Fruit fly (Drosophila melanogaster) whole organism: ENCODE measurements around the gene ebo.

ENCODE experiments used
- CG8478 ChIP-seq: fragments of >200 bp; optimal IDR thresholded peaks from 2 replicates; lab custom pipeline; 2018; ENCODE audit warnings: inconsistent platforms
- Dll ChIP-seq: fragments of >200 bp; optimal IDR thresholded peaks from 2 replicates; lab custom pipeline; 2017
- EcR ChIP-seq, 2 experiments: fragments of >200 bp; optimal IDR thresholded peaks; 2 replicates each; lab custom pipeline; 2017; ENCODE audit warnings: missing biosample characterization in 2 of 2, missing genetic modification characterization in 2 of 2, missing genetic modification reagents in 2 of 2
- pan ChIP-seq: fragments of >200 bp; optimal IDR thresholded peaks from 2 replicates; lab custom pipeline; 2017
- psq ChIP-seq: fragments of >200 bp; optimal IDR thresholded peaks from 2 replicates; lab custom pipeline; 2017
- usp ChIP-seq: fragments of >200 bp; optimal IDR thresholded peaks from 2 replicates; lab custom pipeline; 2017; ENCODE audit warnings: missing biosample characterization, missing genetic modification characterization, mixed read lengths

The ebo gene

DNA sequence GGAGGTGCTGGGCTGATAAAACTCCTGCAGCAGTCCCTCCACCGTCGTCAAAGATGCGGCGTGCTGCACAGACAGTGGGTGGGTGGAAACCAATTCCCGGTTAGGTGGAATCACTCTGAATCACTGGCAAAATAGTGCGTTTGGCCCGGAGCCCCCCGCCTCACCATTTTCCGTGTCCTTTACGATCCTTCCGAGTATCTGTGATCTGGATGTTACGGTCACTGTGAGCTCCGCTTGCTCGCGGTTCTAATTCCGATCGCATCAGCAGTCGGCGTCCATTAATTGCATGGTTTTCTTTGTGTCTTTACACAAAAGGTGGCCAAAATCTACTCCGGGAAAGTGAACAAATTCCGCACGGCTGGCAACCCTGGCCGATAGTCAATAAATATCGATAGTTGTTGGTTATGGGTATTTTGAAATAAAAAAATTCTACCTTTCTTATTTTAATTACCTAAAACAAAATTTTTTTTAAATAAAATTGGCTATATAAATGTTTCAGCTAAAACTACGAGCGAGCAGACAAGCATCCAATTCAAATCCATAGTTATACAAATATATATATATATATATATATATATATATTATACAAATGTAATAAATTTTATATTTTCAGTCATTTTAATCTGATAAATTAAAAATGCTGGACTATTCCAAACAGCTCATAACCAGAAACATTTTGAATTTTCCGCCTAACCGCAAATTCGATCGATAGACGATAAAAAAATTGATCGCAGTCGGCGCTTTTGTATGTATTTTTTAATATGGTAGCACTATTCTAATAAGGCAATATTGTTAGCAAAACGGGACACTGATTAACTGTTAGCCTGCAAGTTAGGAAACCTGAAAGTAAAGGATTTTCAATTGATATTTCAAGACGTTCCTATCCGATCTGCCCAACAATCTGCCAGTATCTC is at the start of gene ebo, which contains the start of gene CG13373:
Gene ebo (minus strand): TSS at position 350 of the 914 bp plus-strand sequence.
Gene CG13373 (plus strand): TSS at position 755 of the 914 bp plus-strand sequence.
- TF ChIP-seq CG8478 (no peak), EcR (GFP tag; optimal IDR thresholded peaks at IDR 0.05; lab: Kevin White, UChicago) (no peak), pan (lab: Kevin White, UChicago) (no peak), usp (GFP tag; lab: Kevin White, UChicago) (no peak), psq (lab: Kevin White, UChicago) (no peak), Dll (lab: Kevin White, UChicago) (no peak)

DNA sequence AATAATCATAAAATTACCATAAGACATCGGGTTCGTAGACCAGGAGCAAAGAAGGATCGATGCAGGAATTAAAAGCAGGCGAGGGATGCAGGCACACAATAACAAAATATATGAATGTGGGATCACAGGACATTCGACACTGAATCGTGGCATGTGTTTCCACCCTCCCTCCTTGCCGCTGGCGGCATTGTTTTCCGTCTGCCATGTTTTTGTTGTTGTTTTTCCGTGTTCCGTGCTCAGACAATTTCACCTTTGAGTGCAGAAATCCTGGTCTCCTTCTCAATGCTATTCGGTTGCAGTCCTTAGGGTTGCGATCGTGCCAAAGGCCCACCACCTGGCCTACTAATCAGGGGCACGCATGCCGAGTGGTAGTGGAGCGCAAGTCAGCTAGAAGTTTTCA is 49.2 kb upstream of the ebo start:
- TF ChIP-seq usp (GFP tag; lab: Kevin White, UChicago): no peak
- TF ChIP-seq EcR (GFP tag; optimal IDR thresholded peaks at IDR 0.05; lab: Kevin White, UChicago): no peak
- TF ChIP-seq CG8478: no peak
- TF ChIP-seq Dll (lab: Kevin White, UChicago): no peak

- TF ChIP-seq CG8478 (no peak), EcR (GFP tag; optimal IDR thresholded peaks at IDR 0.05; lab: Kevin White, UChicago) (no peak), usp (GFP tag; lab: Kevin White, UChicago) (no peak), Dll (lab: Kevin White, UChicago) (no peak), pan (lab: Kevin White, UChicago) (no peak), psq (lab: Kevin White, UChicago) (no peak)
Measured at dm6 chrX:524331-524730, 48.0 kb upstream of the ebo start.

dm6 chrX:523179-523851 is 46.9 kb upstream of the ebo start, which contains the start of gene elav:
Gene elav (minus strand): TSS chrX:523226.
- TF ChIP-seq Dll (lab: Kevin White, UChicago) (peak; percentile 67), CG8478 (no peak), usp (GFP tag; lab: Kevin White, UChicago) (no peak), psq (lab: Kevin White, UChicago) (no peak), EcR (GFP tag; optimal IDR thresholded peaks at IDR 0.05; lab: Kevin White, UChicago) (no peak), pan (lab: Kevin White, UChicago) (no peak)

DNA sequence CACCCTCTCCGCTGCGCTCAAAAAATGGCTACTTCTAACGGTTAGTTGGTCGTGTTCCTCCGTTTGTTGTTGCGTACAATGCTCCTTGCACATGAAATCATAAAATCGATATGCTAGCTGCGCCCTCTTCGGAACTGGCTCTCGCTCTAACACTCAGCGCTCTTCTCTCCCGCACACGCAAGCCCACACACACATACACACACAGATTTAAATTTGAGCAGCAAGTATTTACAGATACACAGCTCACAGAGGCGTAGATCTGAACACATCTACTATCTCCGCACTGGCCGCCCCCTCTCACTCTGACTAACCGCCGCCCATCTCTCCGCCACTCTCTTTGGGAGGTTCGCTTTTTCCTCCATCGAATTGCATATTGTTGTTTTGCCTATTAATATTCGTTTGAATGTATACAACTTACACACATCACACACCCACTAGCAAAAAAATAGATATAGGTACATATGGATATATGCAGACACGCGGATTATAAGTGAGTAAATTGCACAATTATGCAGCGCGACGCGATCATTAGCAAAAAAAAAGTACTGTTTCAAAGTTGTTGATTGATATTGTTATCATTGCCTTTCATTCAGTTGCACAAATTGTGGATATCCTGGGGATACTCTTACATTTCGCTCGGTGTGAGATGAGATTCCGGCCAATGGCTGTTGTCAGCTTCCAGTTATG is 46.1 kb upstream of the ebo start:
- TF ChIP-seq EcR (GFP tag; optimal IDR thresholded peaks at IDR 0.05; lab: Kevin White, UChicago): peak in 1 of 2 experiments; percentile 63
- peak; percentile 44 for TF ChIP-seq Dll (lab: Kevin White, UChicago)
- no peak for TF ChIP-seq pan (lab: Kevin White, UChicago)
- no peak for TF ChIP-seq usp (GFP tag; lab: Kevin White, UChicago)

- TF ChIP-seq usp (GFP tag; lab: Kevin White, UChicago) (no peak), Dll (lab: Kevin White, UChicago) (no peak), EcR (GFP tag; optimal IDR thresholded peaks at IDR 0.05; lab: Kevin White, UChicago) (no peak), CG8478 (no peak), pan (lab: Kevin White, UChicago) (no peak), psq (lab: Kevin White, UChicago) (no peak)
Measured at dm6 chrX:521683-522082, 45.3 kb upstream of the ebo start.

dm6 chrX:520215-520861 is 44.0 kb upstream of the ebo start:
- TF ChIP-seq EcR (GFP tag; optimal IDR thresholded peaks at IDR 0.05; lab: Kevin White, UChicago) (no peak), Dll (lab: Kevin White, UChicago) (no peak), pan (lab: Kevin White, UChicago) (no peak), psq (lab: Kevin White, UChicago) (no peak), usp (GFP tag; lab: Kevin White, UChicago) (no peak), CG8478 (no peak)

- no peak for TF ChIP-seq usp (GFP tag; lab: Kevin White, UChicago)
- no peak for TF ChIP-seq pan (lab: Kevin White, UChicago)
- no peak for TF ChIP-seq Dll (lab: Kevin White, UChicago)
- TF ChIP-seq EcR (GFP tag; optimal IDR thresholded peaks at IDR 0.05; lab: Kevin White, UChicago): no peak
- no peak for TF ChIP-seq CG8478
- no peak for TF ChIP-seq psq (lab: Kevin White, UChicago)
Measured at dm6 chrX:518858-519257, 42.5 kb upstream of the ebo start.

dm6 chrX:515676-516075 is 39.3 kb upstream of the ebo start:
- TF ChIP-seq psq (lab: Kevin White, UChicago) (no peak), EcR (GFP tag; optimal IDR thresholded peaks at IDR 0.05; lab: Kevin White, UChicago) (no peak), pan (lab: Kevin White, UChicago) (no peak), CG8478 (no peak), Dll (lab: Kevin White, UChicago) (no peak), usp (GFP tag; lab: Kevin White, UChicago) (no peak)

- TF ChIP-seq usp (GFP tag; lab: Kevin White, UChicago): no peak
- TF ChIP-seq CG8478: no peak
- TF ChIP-seq pan (lab: Kevin White, UChicago): no peak
Measured at dm6 chrX:512527-512926, 36.1 kb upstream of the ebo start.

- TF ChIP-seq psq (lab: Kevin White, UChicago) (no peak), pan (lab: Kevin White, UChicago) (no peak), CG8478 (no peak)
Measured at dm6 chrX:510528-510927, 34.1 kb upstream of the ebo start.
